Worm (Caenorhabditis elegans) whole organism, midembryonic: ENCODE measurements around the gene mec-12.

Experiments used
- ref-1 ChIP-seq: fragments of 200-800 bp; sonication (Bioruptor generic); conservative IDR thresholded peaks from 2 replicates; pipeline ENCODE4 v1.3.6; 2022; ENCODE audit warnings: missing genetic modification reagents, missing genetic modification characterization, missing compliant biosample characterization
- tab-1 ChIP-seq: fragments of 200-800 bp; sonication (Bioruptor generic); IDR thresholded peaks from 2 replicates; pipeline ENCODE4 v1.3.6; 2022; ENCODE audit warnings: missing genetic modification characterization, missing compliant biosample characterization

DNA sequence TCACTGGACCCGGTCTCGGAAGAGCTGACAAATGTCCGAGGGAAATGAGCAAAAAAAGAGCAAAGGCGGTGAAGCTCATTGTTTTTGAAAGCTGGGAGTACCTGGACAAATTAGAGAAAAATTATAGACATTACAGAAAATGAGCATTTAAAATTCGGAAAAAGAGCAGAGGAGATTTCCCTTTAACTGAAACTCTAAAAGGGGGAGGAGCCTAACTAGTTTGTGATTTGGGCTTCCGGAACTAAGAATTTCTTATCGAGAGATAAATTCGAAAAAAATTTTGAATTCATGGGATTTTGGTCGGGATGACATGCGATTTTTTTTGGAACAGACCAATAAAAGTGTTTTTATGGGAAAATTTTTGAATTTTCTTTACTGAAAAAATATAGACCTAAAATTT, 4.6 kb upstream of the mec-12 start, which contains the start of gene C44B11.4:
- TF ChIP-seq ref-1 (no peak), tab-1 (GFP tag; lab: Robert Waterston, UW) (no peak)
